Worm (Caenorhabditis elegans): ENCODE results near the gene egl-45.

ce11 chrIII:7783354-7783753, 45.1 kb downstream of the egl-45 start, which contains the start of gene mab-5:
- TF ChIP-seq ahr-1 (tag; optimal IDR thresholded peaks at IDR 0.05), result no peak
- no peak for TF ChIP-seq hlh-6 (tag; optimal IDR thresholded peaks at IDR 0.05)
- TF ChIP-seq pha-4 (tag; optimal IDR thresholded peaks at IDR 0.05), result no peak
